Fruit fly (Drosophila melanogaster) whole organism: ENCODE data around the gene Dys.

Experiments
- CG8478 ChIP-seq: fragments of >200 bp; optimal IDR thresholded peaks from 2 replicates; lab custom pipeline; 2018; ENCODE audit warnings: inconsistent platforms
- Dll ChIP-seq: fragments of >200 bp; optimal IDR thresholded peaks from 2 replicates; lab custom pipeline; 2017
- EcR ChIP-seq, 2 experiments: fragments of >200 bp; optimal IDR thresholded peaks; 2 replicates each; lab custom pipeline; 2017; ENCODE audit warnings: missing biosample characterization in 2 of 2, missing genetic modification characterization in 2 of 2, missing genetic modification reagents in 2 of 2
- pan ChIP-seq: fragments of >200 bp; optimal IDR thresholded peaks from 2 replicates; lab custom pipeline; 2017
- psq ChIP-seq: fragments of >200 bp; optimal IDR thresholded peaks from 2 replicates; lab custom pipeline; 2017
- usp ChIP-seq: fragments of >200 bp; optimal IDR thresholded peaks from 2 replicates; lab custom pipeline; 2017; ENCODE audit warnings: missing biosample characterization, missing genetic modification characterization, mixed read lengths

- TF ChIP-seq usp (GFP tag; lab: Kevin White, UChicago), result no peak
- no peak for TF ChIP-seq psq
- TF ChIP-seq pan (lab: Kevin White, UChicago), result no peak
- TF ChIP-seq CG8478, result no peak
- no peak for TF ChIP-seq Dll (lab: Kevin White, UChicago)
- TF ChIP-seq EcR (GFP tag; optimal IDR thresholded peaks at IDR 0.05; lab: Kevin White, UChicago), result no peak
Measured at dm6 chr3R:19642893-19643270, 182.0 kb downstream of the Dys start.
